Worm (Caenorhabditis elegans): Measurements from ENCODE around the gene rpoa-12.

Gene rpoa-12

ce11 chrV:14396123-14396669, 26.9 kb downstream of the rpoa-12 start:
- no peak for TF ChIP-seq tab-1 (GFP tag; IDR thresholded peaks at IDR 0.05)
- TF ChIP-seq med-1 (GFP tag; optimal IDR thresholded peaks at IDR 0.05; ENCODE audit: insufficient read depth), result no peak

ce11 chrV:14394743-14395142, 28.4 kb downstream of the rpoa-12 start, which contains the start of gene C15H11.13:
TSS of gene C15H11.13 (plus strand) at chrV:14395043.
- TF ChIP-seq T22C8.4 (GFP tag; IDR thresholded peaks at IDR 0.05), result no peak
- TF ChIP-seq ztf-29 (GFP tag; IDR thresholded peaks at IDR 0.05), result no peak
- TF ChIP-seq tab-1 (GFP tag; IDR thresholded peaks at IDR 0.05), result no peak
- no peak for TF ChIP-seq klf-2 (GFP tag; conservative IDR thresholded peaks at IDR 0.05)
- TF ChIP-seq cog-1 (tag; optimal IDR thresholded peaks at IDR 0.05), result no peak
- no peak for TF ChIP-seq ref-1 (GFP tag; conservative IDR thresholded peaks at IDR 0.05)
- TF ChIP-seq flt-1 (GFP tag; IDR thresholded peaks at IDR 0.05), result no peak
- no peak for TF ChIP-seq med-1 (GFP tag; optimal IDR thresholded peaks at IDR 0.05; ENCODE audit: insufficient read depth)
- no peak for TF ChIP-seq ztf-23 (GFP tag; IDR thresholded peaks at IDR 0.05)

- TF ChIP-seq ztf-29 (GFP tag; IDR thresholded peaks at IDR 0.05) (no peak), klf-2 (GFP tag; conservative IDR thresholded peaks at IDR 0.05) (no peak), ztf-23 (GFP tag; IDR thresholded peaks at IDR 0.05) (no peak), med-1 (GFP tag; optimal IDR thresholded peaks at IDR 0.05; ENCODE audit: insufficient read depth) (no peak), flt-1 (GFP tag; IDR thresholded peaks at IDR 0.05) (no peak), tab-1 (GFP tag; IDR thresholded peaks at IDR 0.05) (no peak), cog-1 (tag; optimal IDR thresholded peaks at IDR 0.05) (no peak), T22C8.4 (GFP tag; IDR thresholded peaks at IDR 0.05) (no peak), ref-1 (GFP tag; conservative IDR thresholded peaks at IDR 0.05) (no peak)
Observed at ce11 chrV:14393504-14393903, 29.6 kb downstream of the rpoa-12 start, which contains the start of gene C15H11.1. TSS of gene C15H11.1 (plus strand) at chrV:14393804.

ce11 chrV:14391830-14392229, 31.3 kb downstream of the rpoa-12 start, which contains the start of gene C15H11.10:
TSS of gene C15H11.10 (plus strand) at chrV:14392130.
- TF ChIP-seq tab-1 (GFP tag; IDR thresholded peaks at IDR 0.05), result no peak
- no peak for TF ChIP-seq ztf-23 (GFP tag; IDR thresholded peaks at IDR 0.05)
- no peak for TF ChIP-seq ztf-29 (GFP tag; IDR thresholded peaks at IDR 0.05)
- no peak for TF ChIP-seq ref-1 (GFP tag; conservative IDR thresholded peaks at IDR 0.05)
- TF ChIP-seq T22C8.4 (GFP tag; IDR thresholded peaks at IDR 0.05), result no peak
- TF ChIP-seq med-1 (GFP tag; optimal IDR thresholded peaks at IDR 0.05; ENCODE audit: insufficient read depth), result no peak

ce11 chrV:14380242-14380641, 42.9 kb downstream of the rpoa-12 start:
- TF ChIP-seq ztf-23 (GFP tag; IDR thresholded peaks at IDR 0.05) (no peak), flt-1 (GFP tag; IDR thresholded peaks at IDR 0.05) (no peak), ztf-29 (GFP tag; IDR thresholded peaks at IDR 0.05) (no peak), cog-1 (tag; optimal IDR thresholded peaks at IDR 0.05) (no peak), tab-1 (GFP tag; IDR thresholded peaks at IDR 0.05) (no peak), med-1 (GFP tag; optimal IDR thresholded peaks at IDR 0.05; ENCODE audit: insufficient read depth) (no peak), klf-2 (GFP tag; conservative IDR thresholded peaks at IDR 0.05) (no peak), T22C8.4 (GFP tag; IDR thresholded peaks at IDR 0.05) (no peak), ref-1 (GFP tag; conservative IDR thresholded peaks at IDR 0.05) (no peak)

ce11 chrV:14378986-14379385, 44.1 kb downstream of the rpoa-12 start, which contains the start of gene npr-43:
TSS of gene npr-43 (minus strand) at chrV:14379086.
- TF ChIP-seq tab-1 (GFP tag; IDR thresholded peaks at IDR 0.05), result no peak
- TF ChIP-seq flt-1 (GFP tag; IDR thresholded peaks at IDR 0.05), result no peak
- no peak for TF ChIP-seq T22C8.4 (GFP tag; IDR thresholded peaks at IDR 0.05)
- TF ChIP-seq klf-2 (GFP tag; conservative IDR thresholded peaks at IDR 0.05), result no peak
- TF ChIP-seq ztf-23 (GFP tag; IDR thresholded peaks at IDR 0.05), result no peak
- no peak for TF ChIP-seq cog-1 (tag; optimal IDR thresholded peaks at IDR 0.05)
- no peak for TF ChIP-seq ref-1 (GFP tag; conservative IDR thresholded peaks at IDR 0.05)
- no peak for TF ChIP-seq med-1 (GFP tag; optimal IDR thresholded peaks at IDR 0.05; ENCODE audit: insufficient read depth)
- no peak for TF ChIP-seq ztf-29 (GFP tag; IDR thresholded peaks at IDR 0.05)

ce11 chrV:14378052-14378451, 45.1 kb downstream of the rpoa-12 start:
- no peak for TF ChIP-seq ztf-29 (GFP tag; IDR thresholded peaks at IDR 0.05)
- TF ChIP-seq flt-1 (GFP tag; IDR thresholded peaks at IDR 0.05), result no peak

- TF ChIP-seq ztf-29 (GFP tag; IDR thresholded peaks at IDR 0.05) (no peak), med-1 (GFP tag; optimal IDR thresholded peaks at IDR 0.05; ENCODE audit: insufficient read depth) (no peak), flt-1 (GFP tag; IDR thresholded peaks at IDR 0.05) (no peak), T22C8.4 (GFP tag; IDR thresholded peaks at IDR 0.05) (no peak), tab-1 (GFP tag; IDR thresholded peaks at IDR 0.05) (no peak), ztf-23 (GFP tag; IDR thresholded peaks at IDR 0.05) (no peak), ref-1 (GFP tag; conservative IDR thresholded peaks at IDR 0.05) (no peak), cog-1 (tag; optimal IDR thresholded peaks at IDR 0.05) (no peak), klf-2 (GFP tag; conservative IDR thresholded peaks at IDR 0.05) (no peak)
Observed at ce11 chrV:14372774-14373173, 50.3 kb downstream of the rpoa-12 start, which contains the start of gene unc-39. TSS of gene unc-39 (plus strand) at chrV:14373074.
